Fruit fly (Drosophila melanogaster) whole organism, prepupa: ENCODE measurements around the gene Mabi.

Source experiments
- CG11902 ChIP-seq: fragments of 200-800 bp; sonication (Bioruptor generic); optimal IDR thresholded peaks from 3 replicates; lab custom pipeline; 2016; ENCODE audit warnings: missing biosample characterization, missing genetic modification characterization
- CG31627 ChIP-seq: fragments of 200-800 bp; sonication (Bioruptor generic); optimal IDR thresholded peaks from 3 replicates; lab custom pipeline; 2016; ENCODE audit warnings: missing biosample characterization, missing genetic modification characterization
- CG7368 ChIP-seq: fragments of 200-800 bp; sonication (Bioruptor generic); optimal IDR thresholded peaks from 3 replicates; lab custom pipeline; 2016; ENCODE audit warnings: missing biosample characterization, missing genetic modification characterization
- Hr38 ChIP-seq: sonication (Bioruptor generic); optimal IDR thresholded peaks from 2 replicates; lab custom pipeline; 2016; ENCODE audit warnings: missing biosample characterization, missing genetic modification characterization
- Hr39 ChIP-seq: fragments of 200-800 bp; sonication (Bioruptor generic); optimal IDR thresholded peaks from 2 replicates; lab custom pipeline; 2016; ENCODE audit warnings: missing biosample characterization, missing genetic modification characterization
- OdsH ChIP-seq: fragments of 200-800 bp; sonication (Bioruptor generic); optimal IDR thresholded peaks from 3 replicates; lab custom pipeline; 2016; ENCODE audit warnings: missing biosample characterization, missing genetic modification characterization
- Sox15 ChIP-seq: fragments of 200-800 bp; sonication (Bioruptor generic); optimal IDR thresholded peaks from 3 replicates; lab custom pipeline; 2016; ENCODE audit warnings: missing biosample characterization, missing genetic modification characterization

DNA sequence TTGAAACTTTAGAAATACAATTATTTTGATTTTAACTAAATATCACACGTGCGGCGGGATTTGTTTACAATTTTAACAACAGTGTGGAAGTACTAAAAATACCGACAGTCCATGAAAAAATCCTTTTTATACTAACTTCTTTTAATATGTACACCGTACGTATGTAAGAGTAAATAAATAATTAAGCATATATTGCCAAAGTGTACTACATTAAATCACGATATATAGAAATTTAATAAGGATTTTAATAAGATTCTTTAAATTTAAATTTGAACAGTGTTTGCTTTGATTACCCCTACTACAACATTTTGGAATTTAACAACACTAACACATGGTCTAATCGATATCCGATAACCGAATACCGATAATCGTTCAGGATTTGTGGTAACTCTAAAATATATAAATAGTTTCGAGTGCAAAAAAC, 12.2 kb downstream of the Mabi start, which contains the start of the genes Ski6 and CG16812:
- TF ChIP-seq CG7368 (GFP tag; lab: Kevin White, UChicago) = no peak
- peak; percentile 51 for TF ChIP-seq CG31627 (GFP tag; lab: Kevin White, UChicago)
- no peak for TF ChIP-seq Hr38 (GFP tag; lab: Kevin White, UChicago)
- peak; percentile 29 for TF ChIP-seq Sox15 (GFP tag; lab: Kevin White, UChicago)
- peak; percentile 44 for TF ChIP-seq Hr39 (GFP tag; lab: Kevin White, UChicago)
- TF ChIP-seq OdsH (GFP tag; lab: Kevin White, UChicago) = no peak
- no peak for TF ChIP-seq CG11902
